Fruit fly (Drosophila melanogaster): Measurements from ENCODE around the gene Rph.

Gene Rph

dm6 chrX:10767350-10768005, 10.0 kb upstream of the Rph start (continued):
- TF ChIP-seq sug (tag; optimal IDR thresholded peaks at IDR 0.05) (peak; percentile 70), Ada2b (GFP tag; IDR thresholded peaks at IDR 0.05) (peak; percentile 48), run (tag; optimal IDR thresholded peaks at IDR 0.05) (no peak), kay (GFP tag; optimal IDR thresholded peaks at IDR 0.05) (peak; percentile 51), PHDP (tag; optimal IDR thresholded peaks at IDR 0.05) (peak; percentile 47), en (GFP tag; optimal IDR thresholded peaks at IDR 0.05) (peak; percentile 19), Sox102F (GFP tag; optimal IDR thresholded peaks at IDR 0.05) (peak; percentile 51), NC2α (GFP tag; optimal IDR thresholded peaks at IDR 0.05) (no peak), knrl (GFP tag; IDR thresholded peaks at IDR 0.05; ENCODE audit: partially characterized antibody) (no peak), CG15011 (GFP tag; optimal IDR thresholded peaks at IDR 0.05) (peak; percentile 18), D (optimal IDR thresholded peaks at IDR 0.05) (peak; percentile 13), D (GFP tag; optimal IDR thresholded peaks at IDR 0.05) (peak; percentile 41), CG4730 (GFP tag; IDR thresholded peaks at IDR 0.05) (0 out of 2 replicates have a peak, but pooled peaks have one; percentile 7), lbe (GFP tag; optimal IDR thresholded peaks at IDR 0.05) (no peak), Dip3 (GFP tag; optimal IDR thresholded peaks at IDR 0.05) (peak; percentile 45), ken (GFP tag; IDR thresholded peaks at IDR 0.05) (peak; percentile 42; the same call in 1 of the 3 replicates), CG31224 (GFP tag; IDR thresholded peaks at IDR 0.05) (peak; percentile 17; the same call in 1 of the 2 replicates), her (GFP tag; optimal IDR thresholded peaks at IDR 0.05) (peak; percentile 78), Ets65A (GFP tag) (no peak), exex (tag; optimal IDR thresholded peaks at IDR 0.05) (peak; percentile 8), dimm (GFP tag; IDR thresholded peaks at IDR 0.05) (no peak), CG12299 (tag; optimal IDR thresholded peaks at IDR 0.05) (peak; percentile 54), zf30C (GFP tag; optimal IDR thresholded peaks at IDR 0.05) (peak; percentile 96), CG43689 (GFP tag; IDR thresholded peaks at IDR 0.05) (no peak), CG7372 (GFP tag; IDR thresholded peaks at IDR 0.05) (peak; percentile 38; the same call in 1 of the 2 replicates), H2.0 (GFP tag; IDR thresholded peaks at IDR 0.05) (peak; percentile 31; the same call in 1 of the 2 replicates), usp (GFP tag; optimal IDR thresholded peaks at IDR 0.05) (no peak), Blimp-1 (GFP tag; optimal IDR thresholded peaks at IDR 0.05) (peak; percentile 44), grn (GFP tag; optimal IDR thresholded peaks at IDR 0.05) (peak; percentile 58), lab (GFP tag; optimal IDR thresholded peaks at IDR 0.05) (peak; percentile 82), Trl (optimal IDR thresholded peaks at IDR 0.05) (peak in 1 of 2 experiments; percentile 35), Trl (GFP tag; optimal IDR thresholded peaks at IDR 0.05) (peak; percentile 61), CG13296 (GFP tag; optimal IDR thresholded peaks at IDR 0.05) (peak; percentile 45), Hr3 (GFP tag; optimal IDR thresholded peaks at IDR 0.05) (peak; percentile 53), CG8765 (GFP tag; IDR thresholded peaks at IDR 0.05) (no peak), CG3995 (GFP tag; optimal IDR thresholded peaks at IDR 0.05) (no peak), lilli (GFP tag; optimal IDR thresholded peaks at IDR 0.05) (peak; percentile 80), B-H1 (GFP tag; IDR thresholded peaks at IDR 0.05) (no peak), tx (GFP tag; optimal IDR thresholded peaks at IDR 0.05) (peak; percentile 39), sr (GFP tag; IDR thresholded peaks at IDR 0.05) (0 out of 3 replicates have a peak, but pooled peaks have one; percentile 33), CG2129 (GFP tag; IDR thresholded peaks at IDR 0.05; ENCODE audit: partially characterized antibody) (no peak), chif (GFP tag; optimal IDR thresholded peaks at IDR 0.05) (no peak), sd (tag; optimal IDR thresholded peaks at IDR 0.05) (peak; percentile 19), vvl (GFP tag; IDR thresholded peaks at IDR 0.05) (peak; percentile 75), Six4 (GFP tag; optimal IDR thresholded peaks at IDR 0.05) (no peak), ranshi (GFP tag; IDR thresholded peaks at IDR 0.05) (peak; percentile 57), CG18619 (GFP tag; optimal IDR thresholded peaks at IDR 0.05) (no peak), CG17361 (GFP tag; IDR thresholded peaks at IDR 0.05) (0 out of 3 replicates have a peak, but pooled peaks have one; percentile 31), fd3F (GFP tag; optimal IDR thresholded peaks at IDR 0.05) (peak; percentile 22), CG18476 (GFP tag; optimal IDR thresholded peaks at IDR 0.05) (peak; percentile 23), Dp (GFP tag; optimal IDR thresholded peaks at IDR 0.05) (no peak)

Data from whole organism, embryonic.